Worm (Caenorhabditis elegans) whole organism, mixed stage, embryonic: Measurements from ENCODE around the gene math-15.

Experiments used
- M03D4.4 ChIP-seq: sonication (generic microtip); optimal IDR thresholded peaks from 2 replicates; lab custom pipeline; 2017; ENCODE audit warnings: mild to moderate bottlenecking, missing genetic modification characterization, missing compliant biosample characterization
- bed-3 ChIP-seq: fragments of 200-800 bp; sonication (Bioruptor generic); optimal IDR thresholded peaks from 3 replicates; lab custom pipeline; 2018; ENCODE audit warnings: mild to moderate bottlenecking, missing genetic modification characterization, moderate library complexity, missing compliant biosample characterization
- blmp-1 ChIP-seq: fragments of 150-350 bp; optimal IDR thresholded peaks from 2 replicates; lab custom pipeline; 2014; ENCODE audit warnings: missing biosample characterization, missing genetic modification characterization
- ceh-39 ChIP-seq: fragments of 150-350 bp; optimal IDR thresholded peaks from 2 replicates; lab custom pipeline; 2014; ENCODE audit warnings: missing biosample characterization, missing genetic modification characterization
- ces-1 ChIP-seq: fragments of 150-350 bp; optimal IDR thresholded peaks from 2 replicates; lab custom pipeline; 2014; ENCODE audit warnings: missing biosample characterization, missing genetic modification reagents, missing genetic modification characterization
- cnd-1 ChIP-seq: fragments of 200-800 bp; sonication (Bioruptor generic); optimal IDR thresholded peaks from 2 replicates; lab custom pipeline; 2018; ENCODE audit warnings: mild to moderate bottlenecking, missing genetic modification characterization, missing compliant biosample characterization
- drap-1 ChIP-seq: fragments of 200-800 bp; sonication (Bioruptor generic); optimal IDR thresholded peaks from 3 replicates; lab custom pipeline; 2018; ENCODE audit warnings: mild to moderate bottlenecking, missing genetic modification characterization, missing compliant biosample characterization
- elt-3 ChIP-seq: fragments of 150-350 bp; optimal IDR thresholded peaks from 2 replicates; lab custom pipeline; 2014; ENCODE audit warnings: missing biosample characterization, missing genetic modification characterization
- flh-1 ChIP-seq: fragments of 200-800 bp; sonication (Bioruptor generic); optimal IDR thresholded peaks from 2 replicates; lab custom pipeline; 2018; ENCODE audit warnings: mild to moderate bottlenecking, missing genetic modification characterization, moderate library complexity, missing compliant biosample characterization
- ham-2 ChIP-seq: fragments of 200-800 bp; sonication (Bioruptor generic); optimal IDR thresholded peaks from 2 replicates; lab custom pipeline; 2018; ENCODE audit warnings: mild to moderate bottlenecking, missing genetic modification characterization, missing compliant biosample characterization
- hlh-1 ChIP-seq: fragments of 150-350 bp; optimal IDR thresholded peaks from 2 replicates; lab custom pipeline; 2014; ENCODE audit warnings: missing biosample characterization, missing genetic modification reagents, missing genetic modification characterization
- lin-13 ChIP-seq: fragments of 150-350 bp; optimal IDR thresholded peaks from 2 replicates; lab custom pipeline; 2014; ENCODE audit warnings: missing biosample characterization, missing genetic modification characterization
- lin-32 ChIP-seq: fragments of 200-800 bp; sonication (Bioruptor generic); optimal IDR thresholded peaks from 2 replicates; lab custom pipeline; 2018; ENCODE audit warnings: mild to moderate bottlenecking, missing genetic modification characterization, missing compliant biosample characterization
- lsy-2 ChIP-seq: fragments of 150-350 bp; optimal IDR thresholded peaks from 2 replicates; lab custom pipeline; 2014; ENCODE audit warnings: missing biosample characterization, missing genetic modification characterization
- mep-1 ChIP-seq: fragments of 150-350 bp; optimal IDR thresholded peaks from 2 replicates; lab custom pipeline; 2017; ENCODE audit warnings: missing biosample characterization, missing genetic modification reagents, missing genetic modification characterization, inconsistent platforms
- mls-2 ChIP-seq: sonication (generic microtip); optimal IDR thresholded peaks from 2 replicates; lab custom pipeline; 2016; ENCODE audit warnings: mild to moderate bottlenecking, missing genetic modification characterization, moderate library complexity, missing compliant biosample characterization
- nhr-12 ChIP-seq: fragments of 150-350 bp; optimal IDR thresholded peaks from 2 replicates; lab custom pipeline; 2014; ENCODE audit warnings: missing biosample characterization, missing genetic modification characterization
- nhr-2 ChIP-seq: fragments of 150-350 bp; optimal IDR thresholded peaks from 2 replicates; lab custom pipeline; 2014; ENCODE audit warnings: missing biosample characterization, missing genetic modification characterization
- nhr-237 ChIP-seq: fragments of 150-350 bp; optimal IDR thresholded peaks from 2 replicates; lab custom pipeline; 2014; ENCODE audit warnings: missing biosample characterization, missing genetic modification characterization
- nhr-28 ChIP-seq: fragments of 150-350 bp; optimal IDR thresholded peaks from 2 replicates; lab custom pipeline; 2014; ENCODE audit warnings: missing biosample characterization, missing genetic modification characterization
- nhr-76 ChIP-seq: sonication (generic microtip); optimal IDR thresholded peaks from 2 replicates; lab custom pipeline; 2017; ENCODE audit warnings: missing biosample characterization, missing genetic modification characterization
- pha-4 ChIP-seq: fragments of 150-350 bp; optimal IDR thresholded peaks from 2 replicates; lab custom pipeline; 2018; ENCODE audit warnings: missing biosample characterization, missing genetic modification reagents, missing genetic modification characterization
- sem-2 ChIP-seq: fragments of 200-800 bp; sonication (Bioruptor generic); optimal IDR thresholded peaks from 2 replicates; lab custom pipeline; 2018; ENCODE audit warnings: mild to moderate bottlenecking, missing genetic modification characterization, missing compliant biosample characterization
- snpc-4 ChIP-seq: fragments of 150-350 bp; optimal IDR thresholded peaks from 2 replicates; lab custom pipeline; 2014; ENCODE audit warnings: missing biosample characterization, missing genetic modification characterization
- tbx-8 ChIP-seq: fragments of 200-800 bp; sonication (Bioruptor generic); optimal IDR thresholded peaks from 2 replicates; lab custom pipeline; 2018; ENCODE audit warnings: mild to moderate bottlenecking, missing genetic modification characterization, moderate library complexity, missing compliant biosample characterization
- unc-120 ChIP-seq: sonication (generic microtip); optimal IDR thresholded peaks from 2 replicates; lab custom pipeline; 2017; ENCODE audit warnings: missing genetic modification characterization, missing compliant biosample characterization; ENCODE audit not compliant: poor library complexity, severe bottlenecking
- unc-39 ChIP-seq: fragments of 150-350 bp; optimal IDR thresholded peaks from 2 replicates; lab custom pipeline; 2014; ENCODE audit warnings: missing biosample characterization, missing genetic modification characterization
- unc-62 ChIP-seq: fragments of 150-350 bp; optimal IDR thresholded peaks from 2 replicates; lab custom pipeline; 2014; ENCODE audit warnings: missing biosample characterization, missing genetic modification reagents, missing genetic modification characterization
- zip-8 ChIP-seq: fragments of 150-350 bp; optimal IDR thresholded peaks from 2 replicates; lab custom pipeline; 2014; ENCODE audit warnings: missing biosample characterization, missing genetic modification characterization
- ztf-11 ChIP-seq: fragments of 150-350 bp; optimal IDR thresholded peaks from 2 replicates; lab custom pipeline; 2014; ENCODE audit warnings: missing biosample characterization, missing genetic modification characterization

math-15 gene

ce11 chrII:1875658-1876057, 9.5 kb downstream of the math-15 start, which contains the start of gene math-13:
math-13 (plus strand) TSS chrII:1875958.
- TF ChIP-seq flh-1 (GFP tag; lab: Kevin White, UChicago) (no peak), blmp-1 (tag; lab: Kevin White, UChicago) (no peak), lin-32 (GFP tag; lab: Kevin White, UChicago) (no peak), bed-3 (no peak), lin-13 (tag; lab: Kevin White, UChicago) (no peak), nhr-76 (tag; lab: Kevin White, UChicago) (no peak), M03D4.4 (tag; lab: Kevin White, UChicago) (no peak), nhr-12 (no peak), hlh-1 (tag; lab: Kevin White, UChicago) (no peak), tbx-8 (GFP tag; lab: Kevin White, UChicago) (no peak), mls-2 (no peak), nhr-237 (tag; lab: Kevin White, UChicago) (no peak), zip-8 (no peak), ceh-39 (tag; lab: Kevin White, UChicago) (no peak), drap-1 (GFP tag; lab: Kevin White, UChicago) (no peak), ces-1 (GFP tag; lab: Kevin White, UChicago) (no peak)

ce11 chrII:1878663-1879062, 12.5 kb downstream of the math-15 start, which contains the start of gene math-16:
math-16 (minus strand) TSS chrII:1878763.
- TF ChIP-seq blmp-1 (tag; lab: Kevin White, UChicago) (no peak), ces-1 (GFP tag; lab: Kevin White, UChicago) (no peak), nhr-28 (tag; lab: Kevin White, UChicago) (no peak), pha-4 (tag; lab: Kevin White, UChicago) (no peak), mep-1 (tag; lab: Kevin White, UChicago) (no peak), M03D4.4 (tag; lab: Kevin White, UChicago) (no peak), hlh-1 (tag; lab: Kevin White, UChicago) (no peak)

ce11 chrII:1882705-1883104, 16.5 kb downstream of the math-15 start, which contains the start of gene math-5:
math-5 (minus strand) TSS chrII:1882805.
- TF ChIP-seq pha-4 (tag; lab: Kevin White, UChicago): no peak
- no peak for TF ChIP-seq tbx-8 (GFP tag; lab: Kevin White, UChicago)
- no peak for TF ChIP-seq cnd-1

DNA sequence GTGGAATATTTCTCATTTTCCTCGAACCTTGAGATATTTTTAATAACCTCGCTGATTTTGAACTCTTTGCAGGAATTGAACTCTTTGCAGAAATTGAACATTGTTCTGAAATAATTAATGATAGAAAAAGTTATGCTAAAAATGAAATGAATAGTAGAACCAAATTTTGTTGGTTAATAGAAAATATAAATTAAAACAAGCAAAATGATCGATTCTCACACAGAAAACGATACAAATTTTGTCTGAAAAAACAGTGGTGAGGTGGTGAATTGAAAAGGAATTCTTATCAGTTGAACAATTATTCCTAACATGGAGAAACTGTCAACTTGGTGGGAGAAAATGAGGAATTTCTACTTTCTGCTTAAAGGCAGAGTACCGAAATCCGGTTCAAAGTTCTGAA, 18.5 kb downstream of the math-15 start, which contains the start of gene math-6:
Gene math-6, minus strand, starts transcription at position 101 of the 400 bp plus-strand sequence.
- TF ChIP-seq cnd-1 (no peak), unc-120 (tag; lab: Kevin White, UChicago) (no peak), bed-3 (no peak), lin-32 (GFP tag; lab: Kevin White, UChicago) (no peak), nhr-76 (tag; lab: Kevin White, UChicago) (no peak), nhr-28 (tag; lab: Kevin White, UChicago) (no peak), snpc-4 (tag; lab: Kevin White, UChicago) (no peak), ces-1 (GFP tag; lab: Kevin White, UChicago) (no peak), hlh-1 (tag; lab: Kevin White, UChicago) (no peak), nhr-237 (tag; lab: Kevin White, UChicago) (no peak), unc-62 (GFP tag; lab: Kevin White, UChicago) (no peak), tbx-8 (GFP tag; lab: Kevin White, UChicago) (no peak), ham-2 (GFP tag; lab: Kevin White, UChicago) (no peak), sem-2 (GFP tag; lab: Kevin White, UChicago) (no peak), ceh-39 (tag; lab: Kevin White, UChicago) (no peak), mep-1 (tag; lab: Kevin White, UChicago) (no peak), nhr-2 (no peak), pha-4 (tag; lab: Kevin White, UChicago) (no peak), elt-3 (tag; lab: Kevin White, UChicago) (no peak)

- no peak for TF ChIP-seq hlh-1 (tag; lab: Kevin White, UChicago)
- no peak for TF ChIP-seq unc-120 (tag; lab: Kevin White, UChicago)
- TF ChIP-seq lsy-2 (tag; lab: Kevin White, UChicago): no peak
- TF ChIP-seq M03D4.4 (tag; lab: Kevin White, UChicago): no peak
- TF ChIP-seq ceh-39 (tag; lab: Kevin White, UChicago): no peak
- no peak for TF ChIP-seq mep-1 (tag; lab: Kevin White, UChicago)
- TF ChIP-seq ztf-11 (tag; lab: Kevin White, UChicago): no peak
- no peak for TF ChIP-seq nhr-2
- TF ChIP-seq unc-39 (tag; lab: Kevin White, UChicago): no peak
- no peak for TF ChIP-seq nhr-76 (tag; lab: Kevin White, UChicago)
- TF ChIP-seq ces-1 (GFP tag; lab: Kevin White, UChicago): no peak
- no peak for TF ChIP-seq cnd-1
- no peak for TF ChIP-seq nhr-28 (tag; lab: Kevin White, UChicago)
These were observed 20.2 kb downstream of the math-15 start, which contains the start of gene math-7 for ce11 chrII:1886379-1886778. math-7 (minus strand) TSS chrII:1886479.
